Worm (Caenorhabditis elegans): ENCODE results near the gene M18.6.

DNA sequence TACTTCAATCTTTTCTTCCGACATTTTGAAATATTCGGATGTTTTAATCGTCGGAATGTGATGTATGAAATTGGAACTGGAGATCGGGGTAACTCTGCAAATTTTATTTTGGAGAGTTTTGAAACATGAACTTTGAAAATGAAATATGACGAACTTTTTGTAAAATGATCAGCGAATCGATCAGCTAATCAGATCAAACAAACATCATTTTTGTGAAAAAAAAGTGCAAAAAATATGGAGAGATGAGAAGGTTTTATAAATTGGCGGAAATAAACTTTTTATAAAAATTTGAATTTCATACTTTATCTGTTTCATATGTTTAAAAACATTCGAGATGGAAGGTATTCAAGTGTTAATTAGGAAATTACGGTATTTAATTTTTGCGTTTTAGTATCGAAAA lies 9.6 kb upstream of the M18.6 start, which contains the start of gene dlc-2:
- no peak for TF ChIP-seq elt-1 (tag; optimal IDR thresholded peaks at IDR 0.05; ENCODE audit: borderline replicate concordance, insufficient read depth)
- no peak for TF ChIP-seq ces-1 (GFP tag; optimal IDR thresholded peaks at IDR 0.05)
- TF ChIP-seq pha-4 (tag; optimal IDR thresholded peaks at IDR 0.05) = no peak
- no peak for TF ChIP-seq unc-62 (GFP tag; optimal IDR thresholded peaks at IDR 0.05)
- TF ChIP-seq nhr-2 (tag; optimal IDR thresholded peaks at IDR 0.05) = no peak
